Fruit fly (Drosophila melanogaster) whole organism, embryonic: Measurements from ENCODE around the gene rictor.

Experiments used
- Atf3 ChIP-seq: fragments of 200-800 bp; sonication (Bioruptor generic); optimal IDR thresholded peaks from 3 replicates; lab custom pipeline; 2016; ENCODE audit warnings: missing biosample characterization, missing genetic modification characterization
- Atf6 ChIP-seq: fragments of 200-800 bp; sonication (Bioruptor generic); IDR thresholded peaks from 2 replicates; pipeline ENCODE4 v1.3.6; 2022; ENCODE audit warnings: missing biosample characterization, missing genetic modification characterization
- CG11504 ChIP-seq: fragments of 200-800 bp; sonication (Bioruptor generic); optimal IDR thresholded peaks from 3 replicates; lab custom pipeline; 2019; ENCODE audit warnings: missing biosample characterization, mild to moderate bottlenecking, missing genetic modification characterization, moderate library complexity
- CG11560 ChIP-seq: fragments of 200-800 bp; sonication (Bioruptor generic); IDR thresholded peaks from 3 replicates; pipeline ENCODE4 v1.3.6; 2022; ENCODE audit warnings: missing biosample characterization, missing genetic modification characterization
- CG12219 ChIP-seq: fragments of 200-800 bp; sonication (Bioruptor generic); optimal IDR thresholded peaks from 3 replicates; lab custom pipeline; 2018; ENCODE audit warnings: missing biosample characterization, mild to moderate bottlenecking, missing genetic modification characterization
- CG13424 ChIP-seq: fragments of 200-800 bp; sonication (Bioruptor generic); optimal IDR thresholded peaks from 2 replicates; lab custom pipeline; 2019; ENCODE audit warnings: missing biosample characterization, mild to moderate bottlenecking, missing genetic modification characterization, moderate library complexity
- CG14441 ChIP-seq: fragments of 200-800 bp; sonication (Bioruptor generic); IDR thresholded peaks from 2 replicates; pipeline ENCODE4 v1.3.6; 2022; ENCODE audit warnings: missing biosample characterization, missing genetic modification characterization
- CG15073 ChIP-seq: fragments of 200-800 bp; sonication (Bioruptor generic); optimal IDR thresholded peaks from 2 replicates; lab custom pipeline; 2016; ENCODE audit warnings: missing biosample characterization, missing genetic modification characterization
- CG17186 ChIP-seq: fragments of 200-800 bp; sonication (Bioruptor generic); optimal IDR thresholded peaks from 3 replicates; lab custom pipeline; 2017; ENCODE audit warnings: missing biosample characterization, missing genetic modification reagents, missing genetic modification characterization
- CG17359 ChIP-seq: fragments of 200-800 bp; sonication (Bioruptor generic); optimal IDR thresholded peaks from 3 replicates; lab custom pipeline; 2018; ENCODE audit warnings: missing biosample characterization, mild to moderate bottlenecking, missing genetic modification characterization, moderate library complexity
- CG17568 ChIP-seq: fragments of 200-800 bp; sonication (Bioruptor generic); optimal IDR thresholded peaks from 2 replicates; lab custom pipeline; 2018; ENCODE audit warnings: missing biosample characterization, mild to moderate bottlenecking, missing genetic modification characterization, moderate library complexity
- CG2120 ChIP-seq: fragments of 200-800 bp; sonication (Bioruptor generic); optimal IDR thresholded peaks from 3 replicates; lab custom pipeline; 2016; ENCODE audit warnings: missing biosample characterization, missing genetic modification characterization
- CG3281 ChIP-seq: fragments of 200-800 bp; sonication (Bioruptor generic); optimal IDR thresholded peaks from 3 replicates; lab custom pipeline; 2017; ENCODE audit warnings: missing biosample characterization, mild to moderate bottlenecking, missing genetic modification characterization
- CG33213 ChIP-seq: fragments of 200-800 bp; sonication (Bioruptor generic); optimal IDR thresholded peaks from 3 replicates; lab custom pipeline; 2016; ENCODE audit warnings: missing biosample characterization, missing genetic modification characterization
- CG34224 ChIP-seq: fragments of 200-800 bp; sonication (Bioruptor generic); IDR thresholded peaks from 3 replicates; pipeline ENCODE4 v1.3.6; 2022; ENCODE audit warnings: missing biosample characterization, missing genetic modification characterization; ENCODE audit not compliant: partially characterized antibody
- CG3847 ChIP-seq: fragments of 200-800 bp; sonication (Bioruptor generic); IDR thresholded peaks from 2 replicates; pipeline ENCODE4 v1.3.6; 2022; ENCODE audit warnings: missing biosample characterization, missing genetic modification characterization
- CG4617 ChIP-seq: fragments of 200-800 bp; sonication (Bioruptor generic); optimal IDR thresholded peaks from 3 replicates; lab custom pipeline; 2016; ENCODE audit warnings: missing biosample characterization, missing genetic modification characterization, borderline replicate concordance
- CG8765 ChIP-seq: fragments of 200-800 bp; sonication (Bioruptor generic); IDR thresholded peaks from 2 replicates; pipeline ENCODE4 v1.3.6; 2022; ENCODE audit warnings: missing biosample characterization, missing genetic modification characterization
- Dad ChIP-seq: fragments of 200-800 bp; sonication (Bioruptor generic); optimal IDR thresholded peaks from 3 replicates; lab custom pipeline; 2016; ENCODE audit warnings: missing biosample characterization, missing genetic modification characterization
- Drgx ChIP-seq: fragments of 200-800 bp; sonication (Bioruptor generic); IDR thresholded peaks from 2 replicates; pipeline ENCODE4 v1.3.6; 2022; ENCODE audit warnings: missing biosample characterization, missing genetic modification characterization
- HLHmδ ChIP-seq: fragments of 200-800 bp; sonication (Bioruptor generic); optimal IDR thresholded peaks from 2 replicates; lab custom pipeline; 2018; ENCODE audit warnings: missing biosample characterization, mild to moderate bottlenecking, missing genetic modification characterization, moderate library complexity
- Hr78 ChIP-seq, 2 experiments: fragments of 200-800 bp in 1 of 2; fragments of >200 bp in 1 of 2; sonication (Bioruptor generic) in 1 of 2; optimal IDR thresholded peaks; 2 replicates each; lab custom pipeline; 2017 to 2019; ENCODE audit warnings: missing biosample characterization in 2 of 2, missing genetic modification characterization in 2 of 2, mild to moderate bottlenecking in 1 of 2, moderate library complexity in 1 of 2
- Jarid2 ChIP-seq: fragments of 200-800 bp; sonication (Bioruptor generic); optimal IDR thresholded peaks from 3 replicates; lab custom pipeline; 2017; ENCODE audit warnings: mild to moderate bottlenecking, missing biosample characterization, missing genetic modification reagents, missing genetic modification characterization
- Lim3 ChIP-seq: fragments of 200-800 bp; sonication (Bioruptor generic); IDR thresholded peaks from 2 replicates; pipeline ENCODE4 v1.3.6; 2022; ENCODE audit warnings: missing biosample characterization, missing genetic modification characterization
- NK7.1 ChIP-seq: fragments of 200-800 bp; sonication (Bioruptor generic); optimal IDR thresholded peaks from 3 replicates; lab custom pipeline; 2016; ENCODE audit warnings: missing biosample characterization, missing genetic modification characterization
- Opbp ChIP-seq: fragments of 200-800 bp; sonication (Bioruptor generic); IDR thresholded peaks from 3 replicates; pipeline ENCODE4 v1.3.6; 2022; ENCODE audit warnings: missing biosample characterization, missing genetic modification characterization; ENCODE audit not compliant: partially characterized antibody
- Pdp1 ChIP-seq, 2 experiments: fragments of 200-800 bp; sonication (Bioruptor generic); optimal IDR thresholded peaks; 3 replicates each; lab custom pipeline; 2016; ENCODE audit warnings: missing biosample characterization in 2 of 2, missing genetic modification characterization in 2 of 2, mild to moderate bottlenecking in 1 of 2, moderate library complexity in 1 of 2
- Side ChIP-seq: fragments of 200-800 bp; sonication (Bioruptor generic); optimal IDR thresholded peaks from 2 replicates; lab custom pipeline; 2016; ENCODE audit warnings: missing biosample characterization, missing genetic modification characterization
- Sox102F ChIP-seq: fragments of 200-800 bp; sonication (Bioruptor generic); optimal IDR thresholded peaks from 2 replicates; lab custom pipeline; 2018; ENCODE audit warnings: missing biosample characterization, mild to moderate bottlenecking, missing genetic modification characterization, moderate library complexity
- Tbp ChIP-seq: fragments of >200 bp; optimal IDR thresholded peaks from 2 replicates; lab custom pipeline; 2018; ENCODE audit warnings: missing biosample characterization, missing genetic modification characterization
- YL-1 ChIP-seq: fragments of 200-800 bp; sonication (Bioruptor generic); optimal IDR thresholded peaks from 3 replicates; lab custom pipeline; 2017; ENCODE audit warnings: missing biosample characterization, mild to moderate bottlenecking, missing genetic modification characterization
- amos ChIP-seq: fragments of 200-800 bp; sonication (Bioruptor generic); IDR thresholded peaks from 2 replicates; pipeline ENCODE4 v1.3.6; 2022; ENCODE audit warnings: missing biosample characterization, missing genetic modification characterization; ENCODE audit not compliant: partially characterized antibody
- ase ChIP-seq: fragments of 200-800 bp; sonication (Bioruptor generic); IDR thresholded peaks from 3 replicates; pipeline ENCODE4 v1.3.6; 2022; ENCODE audit warnings: missing biosample characterization, missing genetic modification characterization
- bsh ChIP-seq, 2 experiments: fragments of 200-800 bp; sonication (Bioruptor generic); optimal IDR thresholded peaks; 2 replicates each; lab custom pipeline; 2017 to 2018; ENCODE audit warnings: mild to moderate bottlenecking in 2 of 2, missing biosample characterization in 2 of 2, missing genetic modification characterization in 2 of 2, moderate library complexity in 1 of 2
- cg ChIP-seq: fragments of 200-800 bp; sonication (Bioruptor generic); optimal IDR thresholded peaks from 3 replicates; lab custom pipeline; 2019; ENCODE audit warnings: missing biosample characterization, mild to moderate bottlenecking, missing genetic modification characterization, moderate library complexity
- chif ChIP-seq, 2 experiments: fragments of 200-800 bp; sonication (Bioruptor generic); optimal IDR thresholded peaks; 3 replicates each; lab custom pipeline; 2016; ENCODE audit warnings: missing biosample characterization in 2 of 2, missing genetic modification characterization in 2 of 2
- dan ChIP-seq: fragments of 200-800 bp; sonication (Bioruptor generic); IDR thresholded peaks from 2 replicates; pipeline ENCODE4 v1.3.6; 2022; ENCODE audit warnings: missing biosample characterization, missing genetic modification characterization
- fd102C ChIP-seq: fragments of 200-800 bp; sonication (Bioruptor generic); optimal IDR thresholded peaks from 2 replicates; lab custom pipeline; 2018; ENCODE audit warnings: missing biosample characterization, mild to moderate bottlenecking, missing genetic modification characterization, moderate library complexity
- gro ChIP-seq: fragments of 200-800 bp; sonication (Bioruptor generic); optimal IDR thresholded peaks from 2 replicates; lab custom pipeline; 2016; ENCODE audit warnings: missing biosample characterization, missing genetic modification characterization
- ham ChIP-seq: fragments of 200-800 bp; sonication (Bioruptor generic); IDR thresholded peaks from 2 replicates; pipeline ENCODE4 v1.3.6; 2022; ENCODE audit warnings: missing biosample characterization, missing genetic modification characterization
- hth ChIP-seq: fragments of >200 bp; optimal IDR thresholded peaks from 2 replicates; lab custom pipeline; 2017; ENCODE audit warnings: inconsistent platforms
- lab ChIP-seq: fragments of 200-800 bp; sonication (Bioruptor generic); optimal IDR thresholded peaks from 3 replicates; lab custom pipeline; 2017; ENCODE audit warnings: missing biosample characterization, missing genetic modification characterization, mild to moderate bottlenecking, moderate library complexity, missing genetic modification reagents
- pum ChIP-seq: fragments of 200-800 bp; sonication (Bioruptor generic); optimal IDR thresholded peaks from 2 replicates; lab custom pipeline; 2016; ENCODE audit warnings: missing biosample characterization, missing genetic modification characterization
- salm ChIP-seq: fragments of 200-800 bp; sonication (Bioruptor generic); optimal IDR thresholded peaks from 2 replicates; lab custom pipeline; 2018; ENCODE audit warnings: missing biosample characterization, mild to moderate bottlenecking, missing genetic modification characterization
- sisA ChIP-seq: fragments of 200-800 bp; sonication (Bioruptor generic); IDR thresholded peaks from 2 replicates; pipeline ENCODE4 v1.3.6; 2022; ENCODE audit warnings: missing biosample characterization, missing genetic modification characterization
- slp2 ChIP-seq: fragments of 200-800 bp; sonication (Bioruptor generic); optimal IDR thresholded peaks from 2 replicates; lab custom pipeline; 2016; ENCODE audit warnings: missing biosample characterization, missing genetic modification characterization
- ssp ChIP-seq: fragments of 200-800 bp; sonication (Bioruptor generic); IDR thresholded peaks from 2 replicates; pipeline ENCODE4 v1.3.6; 2022; ENCODE audit warnings: missing biosample characterization, missing genetic modification characterization
- tna ChIP-seq: fragments of 200-800 bp; sonication (Bioruptor generic); IDR thresholded peaks from 2 replicates; pipeline ENCODE4 v1.3.6; 2022; ENCODE audit warnings: missing biosample characterization, missing genetic modification characterization; ENCODE audit not compliant: partially characterized antibody
- ttk ChIP-seq: fragments of 200-800 bp; sonication (Bioruptor generic); IDR thresholded peaks from 2 replicates; pipeline ENCODE4 v2.1.2; 2022; ENCODE audit warnings: missing biosample characterization, missing genetic modification characterization

rictor gene

DNA sequence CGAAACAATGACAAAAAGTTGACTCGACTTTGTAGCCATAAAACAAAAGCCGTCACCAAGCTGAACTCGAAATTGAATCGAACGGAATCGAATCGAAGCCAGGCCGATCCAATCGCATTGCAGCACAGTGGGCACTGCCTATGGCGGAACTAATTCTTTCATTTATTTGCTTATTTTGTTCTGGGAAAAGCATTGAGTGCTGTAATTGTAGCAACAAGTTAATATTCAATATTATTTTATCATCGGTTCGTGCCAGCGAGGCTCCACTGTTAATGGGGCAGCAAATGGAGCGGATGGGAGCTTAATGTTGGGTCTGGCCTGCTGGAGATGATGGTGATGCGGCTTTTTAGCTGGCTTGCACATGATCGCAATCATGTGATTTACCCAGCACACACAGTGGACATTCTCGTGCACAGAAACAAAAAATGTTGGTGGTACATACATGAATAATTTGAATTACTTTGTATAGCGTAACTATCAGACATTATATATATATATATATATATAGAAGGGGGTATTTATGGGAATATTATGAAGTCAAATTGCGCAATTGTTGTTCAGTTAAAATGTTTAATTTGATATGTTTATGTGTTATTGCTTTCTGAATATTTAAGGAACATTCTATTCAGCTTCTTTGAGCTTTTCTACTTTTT, 28.4 kb upstream of the rictor start (continued):
- TF ChIP-seq Tbp (GFP tag; lab: Kevin White, UChicago) (no peak), hth (no peak), CG3281 (GFP tag; lab: Kevin White, UChicago) (peak; percentile 72), pum (GFP tag; lab: Kevin White, UChicago) (peak; percentile 90), CG11504 (tag; lab: Kevin White, UChicago) (peak; percentile 91), CG3847 (GFP tag; lab: Robert Waterston, UW) (peak; percentile 80), CG14441 (peak; percentile 94), CG4617 (GFP tag; lab: Kevin White, UChicago) (peak; percentile 69), Atf6 (peak; percentile 78; the same call in 1 of the 2 replicates), Drgx (GFP tag; lab: Robert Waterston, UW) (peak; percentile 97), ham (GFP tag; lab: Robert Waterston, UW) (no peak), fd102C (GFP tag; lab: Kevin White, UChicago) (peak; percentile 17), amos (no peak), NK7.1 (GFP tag; lab: Kevin White, UChicago) (peak; percentile 61), Sox102F (GFP tag; lab: Kevin White, UChicago) (peak; percentile 95), bsh (GFP tag; optimal IDR thresholded peaks at IDR 0.05; lab: Kevin White, UChicago) (peak; percentile 71 to 93), Side (GFP tag; lab: Kevin White, UChicago) (peak; percentile 81), slp2 (GFP tag; lab: Kevin White, UChicago) (peak; percentile 81), Lim3 (GFP tag; lab: Robert Waterston, UW) (peak; percentile 83), Pdp1 (GFP tag; optimal IDR thresholded peaks at IDR 0.05; lab: Kevin White, UChicago) (peak; percentile 83 to 88), CG2120 (GFP tag; lab: Kevin White, UChicago) (peak; percentile 70), dan (GFP tag; lab: Robert Waterston, UW) (peak; percentile 49), Opbp (GFP tag; lab: Robert Waterston, UW) (no peak), ttk (GFP tag; lab: Robert Waterston, UW) (peak; percentile 94), tna (GFP tag; lab: Robert Waterston, UW) (no peak), CG34224 (no peak), CG17568 (GFP tag; lab: Kevin White, UChicago) (peak; percentile 79), CG15073 (peak; percentile 60), ssp (peak; percentile 83), CG13424 (peak; percentile 92), ase (GFP tag; lab: Robert Waterston, UW) (peak; percentile 93), sisA (GFP tag; lab: Robert Waterston, UW) (peak; percentile 96), cg (GFP tag; lab: Kevin White, UChicago) (no peak), CG12219 (GFP tag; lab: Kevin White, UChicago) (peak; percentile 91), Hr78 (GFP tag; optimal IDR thresholded peaks at IDR 0.05; lab: Kevin White, UChicago) (peak in 1 of 2 experiments; percentile 68), YL-1 (GFP tag; lab: Kevin White, UChicago) (peak; percentile 19), lab (GFP tag; lab: Kevin White, UChicago) (peak; percentile 90), chif (GFP tag; optimal IDR thresholded peaks at IDR 0.05; lab: Kevin White, UChicago) (peak; percentile 86 to 91), CG17359 (tag; lab: Kevin White, UChicago) (peak; percentile 94), Dad (GFP tag; lab: Kevin White, UChicago) (peak; percentile 89), CG33213 (GFP tag; lab: Kevin White, UChicago) (peak; percentile 77), gro (peak; percentile 58), Atf3 (GFP tag; lab: Kevin White, UChicago) (peak; percentile 72), CG17186 (GFP tag; lab: Kevin White, UChicago) (peak; percentile 69), CG11560 (tag; lab: Robert Waterston, UW) (peak; percentile 63; the same call in 1 of the 3 replicates), Jarid2 (GFP tag; lab: Kevin White, UChicago) (peak; percentile 43), HLHmδ (no peak), CG8765 (peak; percentile 14; the same call in 1 of the 2 replicates), salm (tag; lab: Kevin White, UChicago) (peak; percentile 88)
